Worm (Caenorhabditis elegans): ENCODE results near the gene hach-1.
A peak's percentile ranks its signal among the peaks of the same experiment; 100 is the strongest.

Gene hach-1

ce11 chrIII:5554884-5555500 lies at the start of gene hach-1, which contains the start of gene nmad-1 (continued):
- peak; percentile 67 for TF ChIP-seq ceh-9 (tag; optimal IDR thresholded peaks at IDR 0.05)
- peak; percentile 77 for TF ChIP-seq nhr-232 (tag; optimal IDR thresholded peaks at IDR 0.05)
- TF ChIP-seq dve-1 (tag; optimal IDR thresholded peaks at IDR 0.05) = no peak
- peak; percentile 64 for TF ChIP-seq pag-3 (tag; optimal IDR thresholded peaks at IDR 0.05; ENCODE audit: borderline replicate concordance)
- TF ChIP-seq F13H6.1 (tag; optimal IDR thresholded peaks at IDR 0.05) = peak; percentile 93
- peak; percentile 87 for TF ChIP-seq madf-2 (tag; optimal IDR thresholded peaks at IDR 0.05)
- TF ChIP-seq dmd-4 (tag; optimal IDR thresholded peaks at IDR 0.05; ENCODE audit: borderline replicate concordance) = peak; percentile 56
- TF ChIP-seq tbx-7 (tag; optimal IDR thresholded peaks at IDR 0.05) = peak; percentile 53
- peak; percentile 84 for TF ChIP-seq fkh-6 (tag; optimal IDR thresholded peaks at IDR 0.05)
- no peak for TF ChIP-seq fkh-10 (GFP tag; optimal IDR thresholded peaks at IDR 0.05)
- peak; percentile 90 for TF ChIP-seq ets-4 (tag; optimal IDR thresholded peaks at IDR 0.05)
- peak; percentile 82 for TF ChIP-seq hlh-6 (tag; optimal IDR thresholded peaks at IDR 0.05)
- TF ChIP-seq ceh-14 (tag; optimal IDR thresholded peaks at IDR 0.05) = peak; percentile 98
- TF ChIP-seq ahr-1 (tag; optimal IDR thresholded peaks at IDR 0.05) = peak; percentile 84
- peak; percentile 83 for TF ChIP-seq unc-3 (GFP tag; conservative IDR thresholded peaks at IDR 0.05)
- TF ChIP-seq unc-3 (tag; optimal IDR thresholded peaks at IDR 0.05) = peak; percentile 87
- TF ChIP-seq Y22D7AL.16 (tag; optimal IDR thresholded peaks at IDR 0.05) = peak; percentile 73
- peak; percentile 81 for TF ChIP-seq rnt-1 (tag; optimal IDR thresholded peaks at IDR 0.05)

ce11 chrIII:5505474-5506022 lies 49.7 kb upstream of the hach-1 start:
- TF ChIP-seq ceh-48 (tag; optimal IDR thresholded peaks at IDR 0.05) (no peak), tbx-2 (tag; optimal IDR thresholded peaks at IDR 0.05) (no peak), pha-4 (tag; optimal IDR thresholded peaks at IDR 0.05) (no peak), zip-5 (tag; optimal IDR thresholded peaks at IDR 0.05) (no peak), ceh-45 (GFP tag; IDR thresholded peaks at IDR 0.05) (no peak), hlh-13 (GFP tag; optimal IDR thresholded peaks at IDR 0.05) (no peak), ceh-18 (tag; optimal IDR thresholded peaks at IDR 0.05) (no peak), ceh-19 (GFP tag; optimal IDR thresholded peaks at IDR 0.05) (no peak), unc-3 (GFP tag; conservative IDR thresholded peaks at IDR 0.05) (no peak), unc-3 (tag; optimal IDR thresholded peaks at IDR 0.05) (no peak), ceh-9 (tag; optimal IDR thresholded peaks at IDR 0.05) (no peak), ceh-30 (tag; optimal IDR thresholded peaks at IDR 0.05) (no peak), fkh-6 (tag; optimal IDR thresholded peaks at IDR 0.05) (no peak), lim-6 (tag; optimal IDR thresholded peaks at IDR 0.05) (no peak), ref-2 (tag; optimal IDR thresholded peaks at IDR 0.05) (no peak), che-1 (tag; optimal IDR thresholded peaks at IDR 0.05) (no peak), hlh-6 (tag; optimal IDR thresholded peaks at IDR 0.05) (no peak), nhr-232 (tag; optimal IDR thresholded peaks at IDR 0.05) (no peak)

- TF ChIP-seq ama-1 (optimal IDR thresholded peaks at IDR 0.05) = peak; percentile 53
- TF ChIP-seq hlh-13 (GFP tag; optimal IDR thresholded peaks at IDR 0.05) = no peak
These were observed 49.1 kb upstream of the hach-1 start for ce11 chrIII:5506023-5506597.

ce11 chrIII:5506936-5507335 lies 48.3 kb upstream of the hach-1 start:
- TF ChIP-seq Y22D7AL.16 (tag; optimal IDR thresholded peaks at IDR 0.05) (no peak), fax-1 (tag; optimal IDR thresholded peaks at IDR 0.05) (no peak), ceh-9 (tag; optimal IDR thresholded peaks at IDR 0.05) (no peak), lin-11 (tag; optimal IDR thresholded peaks at IDR 0.05) (no peak), pros-1 (tag; optimal IDR thresholded peaks at IDR 0.05) (no peak), hlh-30 (tag; optimal IDR thresholded peaks at IDR 0.05; ENCODE audit: insufficient read depth) (no peak), ref-2 (tag; optimal IDR thresholded peaks at IDR 0.05) (no peak), C38D4.7 (GFP tag; optimal IDR thresholded peaks at IDR 0.05) (no peak), eyg-1 (tag; optimal IDR thresholded peaks at IDR 0.05) (no peak), npax-4 (tag; optimal IDR thresholded peaks at IDR 0.05) (no peak), ceh-22 (tag; optimal IDR thresholded peaks at IDR 0.05) (no peak)

All from whole organism, late embryonic.